Worm (Caenorhabditis elegans) whole organism, early embryonic: ENCODE data around the gene C18D4.12.

Experiments used
- ama-1 ChIP-seq: fragments of 150-350 bp; optimal IDR thresholded peaks from 2 replicates; lab custom pipeline; 2014
- ceh-36 ChIP-seq: sonication (generic microtip); optimal IDR thresholded peaks from 2 replicates; lab custom pipeline; 2016; ENCODE audit warnings: missing genetic modification characterization, inconsistent platforms, missing compliant biosample characterization
- ets-7 ChIP-seq: sonication (generic microtip); optimal IDR thresholded peaks from 2 replicates; lab custom pipeline; 2016; ENCODE audit warnings: missing genotype, missing genetic modification characterization, missing compliant biosample characterization
- flt-1 ChIP-seq: fragments of 200-800 bp; sonication (Bioruptor generic); IDR thresholded peaks from 2 replicates; pipeline ENCODE4 v1.3.6; 2022; ENCODE audit warnings: missing genetic modification characterization, missing compliant biosample characterization
- hnd-1 ChIP-seq: sonication (generic microtip); optimal IDR thresholded peaks from 2 replicates; lab custom pipeline; 2016; ENCODE audit warnings: missing genetic modification characterization, missing compliant biosample characterization
- pes-1 ChIP-seq: fragments of 200-800 bp; sonication (Bioruptor generic); IDR thresholded peaks from 2 replicates; pipeline ENCODE4 v1.3.6; 2022; ENCODE audit warnings: missing genetic modification reagents, missing genetic modification characterization, missing compliant biosample characterization
- scrt-1 ChIP-seq: fragments of 200-800 bp; sonication (Bioruptor generic); IDR thresholded peaks from 2 replicates; pipeline ENCODE4 v1.3.6; 2022; ENCODE audit warnings: missing genetic modification characterization, missing compliant biosample characterization
- sea-1 ChIP-seq: fragments of 200-800 bp; sonication (Bioruptor generic); conservative IDR thresholded peaks from 2 replicates; pipeline ENCODE4 v1.3.6; 2022; ENCODE audit warnings: missing genetic modification characterization, missing compliant biosample characterization
- tbx-11 ChIP-seq: fragments of 200-800 bp; sonication (Bioruptor generic); IDR thresholded peaks from 2 replicates; pipeline ENCODE4 v1.3.6; 2022; ENCODE audit warnings: missing genetic modification characterization, missing compliant biosample characterization
- tbx-37 ChIP-seq: fragments of 200-800 bp; sonication (Bioruptor generic); conservative IDR thresholded peaks from 2 replicates; pipeline ENCODE4 v1.3.6; 2022; ENCODE audit warnings: missing genetic modification reagents, missing genetic modification characterization, missing compliant biosample characterization

DNA sequence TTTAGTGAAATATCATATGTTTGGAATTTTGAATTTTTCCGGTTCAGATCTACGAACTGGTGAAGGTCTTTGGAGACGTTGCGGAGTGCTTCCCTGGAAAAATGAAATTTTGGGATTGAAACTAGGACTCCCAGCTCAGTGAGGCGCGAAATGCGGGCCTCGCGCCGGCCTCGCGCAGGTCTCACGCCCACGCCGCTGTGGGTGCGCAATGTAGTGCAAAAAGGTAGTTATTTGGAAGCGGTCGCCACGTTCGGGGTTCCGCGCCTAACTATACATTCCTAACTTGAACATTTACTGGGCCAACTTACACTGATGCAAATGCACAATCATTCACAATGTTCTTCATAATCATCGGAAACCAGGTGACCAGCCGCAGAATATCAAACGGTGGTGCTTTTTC lies 30.3 kb downstream of the C18D4.12 start:
- no peak for TF ChIP-seq tbx-37 (GFP tag; lab: Robert Waterston, UW)
- no peak for TF ChIP-seq ama-1 (lab: Kevin White, UChicago)
- no peak for TF ChIP-seq ets-7 (tag; lab: Kevin White, UChicago)
- TF ChIP-seq hnd-1 (tag; lab: Kevin White, UChicago): no peak
- no peak for TF ChIP-seq pes-1 (GFP tag; lab: Robert Waterston, UW)
- TF ChIP-seq flt-1 (GFP tag; lab: Robert Waterston, UW): no peak
- no peak for TF ChIP-seq tbx-11 (GFP tag; lab: Robert Waterston, UW)
- TF ChIP-seq sea-1 (GFP tag; lab: Robert Waterston, UW): no peak
- TF ChIP-seq ceh-36 (tag; lab: Kevin White, UChicago): no peak
- TF ChIP-seq scrt-1: no peak
